Worm (Caenorhabditis elegans) whole organism, young adult: Measurements from ENCODE around the gene W06G6.9.

Source experiments
- B0035.1 ChIP-seq: sonication (generic microtip); optimal IDR thresholded peaks from 2 replicates; lab custom pipeline; 2016; ENCODE audit warnings: missing genetic modification characterization, mild to moderate bottlenecking, missing compliant biosample characterization, missing genotype, missing genetic modification reagents
- B0336.3 ChIP-seq: fragments of 200-800 bp; sonication (Bioruptor generic); IDR thresholded peaks from 2 replicates; pipeline ENCODE4 v1.3.6; 2022; ENCODE audit warnings: missing genetic modification characterization, missing compliant biosample characterization
- F22D6.2 ChIP-seq: sonication (generic microtip); optimal IDR thresholded peaks from 2 replicates; lab custom pipeline; 2016; ENCODE audit warnings: mild to moderate bottlenecking, missing genetic modification characterization, missing compliant biosample characterization
- F39B2.1 ChIP-seq: fragments of 200-800 bp; sonication (Bioruptor generic); IDR thresholded peaks from 2 replicates; pipeline ENCODE4 v1.3.6; 2022; ENCODE audit warnings: missing genetic modification reagents, missing genetic modification characterization, missing compliant biosample characterization
- F55B11.4 ChIP-seq: sonication (generic microtip); optimal IDR thresholded peaks from 2 replicates; lab custom pipeline; 2016; ENCODE audit warnings: missing compliant biosample characterization, missing genetic modification characterization, borderline replicate concordance; ENCODE audit not compliant: insufficient read depth
- T26A5.8 ChIP-seq: sonication (generic microtip); optimal IDR thresholded peaks from 2 replicates; lab custom pipeline; 2016; ENCODE audit warnings: missing genetic modification characterization, missing compliant biosample characterization
- Y79H2A.3 ChIP-seq: fragments of 200-800 bp; sonication (Bioruptor generic); conservative IDR thresholded peaks from 2 replicates; pipeline ENCODE4 v1.3.6; 2022; ENCODE audit warnings: missing genetic modification reagents, missing genetic modification characterization, missing compliant biosample characterization
- ama-1 ChIP-seq, 3 experiments: fragments of 150-350 bp in 1 of 3; sonication (generic microtip) in 2 of 3; optimal IDR thresholded peaks; 2 replicates each; lab custom pipeline; 2014 to 2018; ENCODE audit warnings: missing biosample characterization in 2 of 3, missing genetic modification characterization in 2 of 3, missing genetic modification reagents in 2 of 3
- aptf-3 ChIP-seq: fragments of 200-800 bp; sonication (Bioruptor generic); IDR thresholded peaks from 2 replicates; pipeline ENCODE4 v1.3.6; 2022; ENCODE audit warnings: missing genetic modification characterization, missing compliant biosample characterization
- atf-7 ChIP-seq: sonication (generic microtip); optimal IDR thresholded peaks from 2 replicates; lab custom pipeline; 2017; ENCODE audit warnings: mild to moderate bottlenecking, missing genetic modification characterization, missing compliant biosample characterization
- athp-1 ChIP-seq: sonication (generic microtip); optimal IDR thresholded peaks from 2 replicates; lab custom pipeline; 2017; ENCODE audit warnings: mild to moderate bottlenecking, missing genetic modification characterization, missing compliant biosample characterization
- attf-5 ChIP-seq: fragments of 200-800 bp; sonication (Bioruptor generic); optimal IDR thresholded peaks from 2 replicates; lab custom pipeline; 2018; ENCODE audit warnings: mild to moderate bottlenecking, missing genetic modification characterization, missing compliant biosample characterization
- attf-6 ChIP-seq: fragments of 200-800 bp; sonication (Bioruptor generic); IDR thresholded peaks from 2 replicates; pipeline ENCODE4 v1.3.6; 2022; ENCODE audit warnings: missing genetic modification reagents, missing genetic modification characterization, missing compliant biosample characterization
- bed-1 ChIP-seq: fragments of 200-800 bp; sonication (Bioruptor generic); IDR thresholded peaks from 2 replicates; pipeline ENCODE4 v1.3.6; 2022; ENCODE audit warnings: missing genetic modification reagents, missing genetic modification characterization, missing compliant biosample characterization
- cebp-1 ChIP-seq, 2 experiments: fragments of 200-800 bp in 1 of 2; sonication (Bioruptor generic) in 1 of 2; sonication (generic microtip) in 1 of 2; IDR thresholded peaks in 1 of 2; optimal IDR thresholded peaks in 1 of 2; 2 replicates each; pipeline versions ENCODE4 v1.3.6 to Lab custom; 2017 to 2022; ENCODE audit warnings: missing compliant biosample characterization in 2 of 2, missing genetic modification characterization in 2 of 2, mild to moderate bottlenecking in 1 of 2, missing genetic modification reagents in 1 of 2, moderate library complexity in 1 of 2
- ceh-100 ChIP-seq: fragments of 200-800 bp; sonication (Bioruptor generic); IDR thresholded peaks from 2 replicates; pipeline ENCODE4 v1.3.6; 2022; ENCODE audit warnings: missing genetic modification reagents, missing genetic modification characterization, missing compliant biosample characterization
- ceh-27 ChIP-seq: fragments of 200-800 bp; sonication (Bioruptor generic); optimal IDR thresholded peaks from 2 replicates; lab custom pipeline; 2018; ENCODE audit warnings: mild to moderate bottlenecking, missing genetic modification characterization, moderate library complexity, missing compliant biosample characterization
- ceh-58 ChIP-seq: fragments of 200-800 bp; sonication (Bioruptor generic); IDR thresholded peaks from 2 replicates; pipeline ENCODE4 v1.3.6; 2022; ENCODE audit warnings: missing genetic modification characterization, missing compliant biosample characterization
- chd-7 ChIP-seq: sonication (generic microtip); optimal IDR thresholded peaks from 2 replicates; lab custom pipeline; 2016; ENCODE audit warnings: mild to moderate bottlenecking, missing genetic modification characterization, moderate library complexity, missing compliant biosample characterization
- die-1 ChIP-seq: sonication (generic microtip); optimal IDR thresholded peaks from 2 replicates; lab custom pipeline; 2016; ENCODE audit warnings: missing genotype, mild to moderate bottlenecking, missing genetic modification characterization, missing compliant biosample characterization
- dox-1 ChIP-seq: fragments of 200-800 bp; sonication (Bioruptor generic); IDR thresholded peaks from 2 replicates; pipeline ENCODE4 v1.3.6; 2022; ENCODE audit warnings: missing genetic modification reagents, missing genetic modification characterization, missing compliant biosample characterization
- dpff-1 ChIP-seq: sonication (generic microtip); optimal IDR thresholded peaks from 2 replicates; lab custom pipeline; 2017; ENCODE audit warnings: mild to moderate bottlenecking, missing genetic modification characterization, missing compliant biosample characterization
- dpl-1 ChIP-seq: fragments of 150-350 bp; optimal IDR thresholded peaks from 2 replicates; lab custom pipeline; 2014; ENCODE audit warnings: missing biosample characterization, missing genetic modification reagents, missing genetic modification characterization
- fkh-3 ChIP-seq: sonication (generic microtip); optimal IDR thresholded peaks from 2 replicates; lab custom pipeline; 2016; ENCODE audit warnings: mild to moderate bottlenecking, missing genetic modification characterization, missing compliant biosample characterization
- gei-17 ChIP-seq: fragments of 200-800 bp; sonication (Bioruptor generic); optimal IDR thresholded peaks from 2 replicates; lab custom pipeline; 2018; ENCODE audit warnings: mild to moderate bottlenecking, missing genetic modification characterization, missing compliant biosample characterization
- hsf-1 ChIP-seq: fragments of 200-800 bp; sonication (Bioruptor generic); IDR thresholded peaks from 2 replicates; pipeline ENCODE4 v1.3.6; 2022; ENCODE audit warnings: missing genetic modification reagents, missing genetic modification characterization, missing compliant biosample characterization
- lin-35 ChIP-seq, 3 experiments: fragments of 150-350 bp in 2 of 3; sonication (generic microtip) in 1 of 3; optimal IDR thresholded peaks; 2 replicates each; lab custom pipeline; 2014 to 2018; ENCODE audit warnings: missing biosample characterization in 3 of 3, missing genetic modification characterization in 3 of 3, missing genetic modification reagents in 3 of 3
- lin-40 ChIP-seq: sonication (generic microtip); optimal IDR thresholded peaks from 2 replicates; lab custom pipeline; 2016; ENCODE audit warnings: missing genetic modification characterization, mild to moderate bottlenecking, missing compliant biosample characterization, missing genotype, missing genetic modification reagents
- madf-10 ChIP-seq: sonication (generic microtip); optimal IDR thresholded peaks from 2 replicates; lab custom pipeline; 2016; ENCODE audit warnings: mild to moderate bottlenecking, missing genetic modification characterization, missing compliant biosample characterization
- madf-3 ChIP-seq: fragments of 200-800 bp; sonication (Bioruptor generic); IDR thresholded peaks from 2 replicates; pipeline ENCODE4 v1.3.6; 2022; ENCODE audit warnings: missing genetic modification reagents, missing genetic modification characterization, missing compliant biosample characterization
- madf-6 ChIP-seq: fragments of 200-800 bp; sonication (Bioruptor generic); IDR thresholded peaks from 2 replicates; pipeline ENCODE4 v1.3.6; 2022; ENCODE audit warnings: missing genetic modification reagents, missing genetic modification characterization, missing compliant biosample characterization
- madf-8 ChIP-seq: fragments of 200-800 bp; sonication (Bioruptor generic); conservative IDR thresholded peaks from 2 replicates; pipeline ENCODE4 v1.3.6; 2022; ENCODE audit warnings: missing genetic modification reagents, missing genetic modification characterization, missing compliant biosample characterization
- mes-4 ChIP-seq: sonication (generic microtip); optimal IDR thresholded peaks from 2 replicates; lab custom pipeline; 2016; ENCODE audit warnings: missing genotype, missing genetic modification characterization, missing compliant biosample characterization
- nhr-179 ChIP-seq: sonication (generic microtip); optimal IDR thresholded peaks from 2 replicates; lab custom pipeline; 2016; ENCODE audit warnings: mild to moderate bottlenecking, missing genetic modification characterization, missing compliant biosample characterization
- nhr-80 ChIP-seq: sonication (generic microtip); optimal IDR thresholded peaks from 2 replicates; lab custom pipeline; 2016; ENCODE audit warnings: missing genetic modification characterization, missing compliant biosample characterization
- nhr-90 ChIP-seq: sonication (generic microtip); optimal IDR thresholded peaks from 2 replicates; lab custom pipeline; 2016; ENCODE audit warnings: missing genotype, mild to moderate bottlenecking, missing genetic modification characterization, missing compliant biosample characterization
- pbrm-1 ChIP-seq: fragments of 200-800 bp; sonication (Bioruptor generic); IDR thresholded peaks from 2 replicates; pipeline ENCODE4 v1.3.6; 2022; ENCODE audit warnings: missing genetic modification reagents, missing genetic modification characterization, missing compliant biosample characterization
- rcor-1 ChIP-seq: fragments of 200-800 bp; sonication (Bioruptor generic); IDR thresholded peaks from 2 replicates; pipeline ENCODE4 v1.3.6; 2022; ENCODE audit warnings: missing genetic modification reagents, missing genetic modification characterization, missing compliant biosample characterization
- sea-2 ChIP-seq: fragments of 200-800 bp; sonication (Bioruptor generic); IDR thresholded peaks from 2 replicates; pipeline ENCODE4 v1.3.6; 2022; ENCODE audit warnings: missing genetic modification characterization, missing compliant biosample characterization
- snpc-4 ChIP-seq, 5 experiments: fragments of 150-350 bp in 1 of 5; sonication (generic microtip) in 4 of 5; optimal IDR thresholded peaks; 2 replicates each; lab custom pipeline; 2014 to 2018; ENCODE audit warnings: missing genetic modification characterization in 5 of 5, missing biosample characterization in 3 of 5, antibody characterized with exemption in 2 of 5, mild to moderate bottlenecking in 2 of 5, missing compliant biosample characterization in 2 of 5, missing genotype in 2 of 5, moderate library complexity in 2 of 5, missing genetic modification reagents in 1 of 5
- somi-1 ChIP-seq: fragments of 200-800 bp; sonication (Bioruptor generic); optimal IDR thresholded peaks from 2 replicates; lab custom pipeline; 2018; ENCODE audit warnings: mild to moderate bottlenecking, missing genetic modification characterization, missing compliant biosample characterization
- ztf-18 ChIP-seq: sonication (generic microtip); optimal IDR thresholded peaks from 2 replicates; lab custom pipeline; 2016; ENCODE audit warnings: missing genotype, mild to moderate bottlenecking, missing genetic modification characterization, missing compliant biosample characterization
- ztf-22 ChIP-seq: fragments of 200-800 bp; sonication (Bioruptor generic); optimal IDR thresholded peaks from 2 replicates; lab custom pipeline; 2018; ENCODE audit warnings: mild to moderate bottlenecking, missing genetic modification characterization, moderate library complexity, missing compliant biosample characterization
- ztf-25 ChIP-seq: fragments of 200-800 bp; sonication (Bioruptor generic); IDR thresholded peaks from 2 replicates; pipeline ENCODE4 v1.3.6; 2022; ENCODE audit warnings: missing genetic modification reagents, missing genetic modification characterization, missing compliant biosample characterization
- ztf-28 ChIP-seq: fragments of 200-800 bp; sonication (Bioruptor generic); IDR thresholded peaks from 2 replicates; pipeline ENCODE4 v1.3.6; 2022; ENCODE audit warnings: missing genetic modification reagents, missing genetic modification characterization, missing compliant biosample characterization
- ztf-6 ChIP-seq: fragments of 200-800 bp; sonication (Bioruptor generic); IDR thresholded peaks from 2 replicates; pipeline ENCODE4 v1.3.6; 2022; ENCODE audit warnings: missing genetic modification reagents, missing genetic modification characterization, missing compliant biosample characterization

The W06G6.9 gene

DNA sequence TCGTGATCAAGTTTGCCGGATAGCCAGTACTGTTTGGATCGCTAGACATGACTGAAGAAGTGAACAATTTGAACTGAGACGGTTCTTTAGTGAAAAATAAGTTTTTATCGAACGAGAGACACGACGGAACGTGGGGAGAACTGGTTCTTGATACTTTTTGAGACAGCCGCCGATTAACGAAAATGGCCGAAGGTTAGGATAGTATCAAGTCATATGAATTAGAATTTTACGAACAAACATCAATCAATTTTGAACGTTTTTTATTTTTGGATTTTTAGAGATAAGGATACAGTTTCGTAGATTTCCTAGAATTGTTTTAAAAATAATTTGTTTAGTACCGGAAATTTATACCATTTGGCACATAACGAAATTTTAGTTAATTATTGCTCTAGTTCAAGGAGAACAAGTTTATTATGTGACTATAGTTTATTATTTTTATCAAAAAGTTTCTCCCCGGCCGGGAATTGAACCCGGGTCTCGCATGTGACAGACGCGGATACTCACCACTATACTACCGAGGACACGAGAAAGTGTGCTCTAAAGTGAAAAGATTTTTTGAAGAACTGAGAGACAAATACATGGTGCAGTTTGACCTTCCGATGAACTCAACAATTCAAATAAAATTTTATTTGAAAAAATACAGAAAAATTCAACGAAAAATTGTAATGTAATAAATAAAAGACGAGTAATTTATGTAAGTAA lies 2.2 kb upstream of the W06G6.9 start, which contains the start of gene W06G6.20 (continued):
- TF ChIP-seq dox-1 (GFP tag; lab: Robert Waterston, UW): 0 out of 2 replicates have a peak, but pooled peaks have one; percentile 18
- peak; percentile 63; the same call in 1 of the 2 replicates for TF ChIP-seq pbrm-1 (GFP tag; lab: Robert Waterston, UW)
- TF ChIP-seq ceh-27 (GFP tag; lab: Kevin White, UChicago): no peak
- TF ChIP-seq F55B11.4 (tag; lab: Kevin White, UChicago): no peak
- TF ChIP-seq ztf-6 (GFP tag; lab: Robert Waterston, UW): no peak
- TF ChIP-seq F39B2.1 (GFP tag; lab: Robert Waterston, UW): no peak
- no peak for TF ChIP-seq athp-1
- no peak for TF ChIP-seq ztf-28 (GFP tag; lab: Robert Waterston, UW)
- TF ChIP-seq die-1: peak; percentile 72
- TF ChIP-seq nhr-90: peak; percentile 39
- no peak for TF ChIP-seq sea-2 (GFP tag; lab: Robert Waterston, UW)
- no peak for TF ChIP-seq ztf-22 (GFP tag; lab: Kevin White, UChicago)
- TF ChIP-seq somi-1 (GFP tag; lab: Kevin White, UChicago): no peak
- no peak for TF ChIP-seq madf-6
- no peak for TF ChIP-seq ama-1 (optimal IDR thresholded peaks at IDR 0.05; lab: Kevin White, UChicago)
- TF ChIP-seq ama-1 (GFP tag; optimal IDR thresholded peaks at IDR 0.05; lab: Kevin White, UChicago): no peak
- TF ChIP-seq rcor-1 (GFP tag; lab: Robert Waterston, UW): no peak; the same call in 1 of the 2 replicates
- no peak for TF ChIP-seq madf-8 (GFP tag; lab: Robert Waterston, UW)
- TF ChIP-seq nhr-80 (tag; lab: Kevin White, UChicago): peak; percentile 3
- TF ChIP-seq B0336.3 (GFP tag; lab: Robert Waterston, UW): no peak
- TF ChIP-seq snpc-4 (GFP tag; optimal IDR thresholded peaks at IDR 0.05; lab: Kevin White, UChicago): peak; percentile 44
- peak in 3 of 4 experiments; percentile 29 to 85 (median 76) for TF ChIP-seq snpc-4 (tag; optimal IDR thresholded peaks at IDR 0.05; lab: Kevin White, UChicago)
- no peak for TF ChIP-seq aptf-3
- no peak for TF ChIP-seq Y79H2A.3 (GFP tag; lab: Robert Waterston, UW)
- no peak for TF ChIP-seq lin-40 (tag; lab: Kevin White, UChicago)
- TF ChIP-seq madf-3 (GFP tag; lab: Robert Waterston, UW): no peak
- TF ChIP-seq hsf-1 (GFP tag; lab: Robert Waterston, UW): peak; percentile 20; the same call in 1 of the 2 replicates
- TF ChIP-seq dpff-1: no peak
- TF ChIP-seq dpl-1 (GFP tag; lab: Kevin White, UChicago): no peak
- no peak for TF ChIP-seq cebp-1 (GFP tag; IDR thresholded peaks at IDR 0.05; lab: Robert Waterston, UW)
- peak; percentile 31 for TF ChIP-seq cebp-1 (tag; optimal IDR thresholded peaks at IDR 0.05; lab: Kevin White, UChicago)
- no peak for TF ChIP-seq lin-35 (GFP tag; optimal IDR thresholded peaks at IDR 0.05; lab: Kevin White, UChicago)
- no peak for TF ChIP-seq fkh-3 (tag; lab: Kevin White, UChicago)
- TF ChIP-seq mes-4 (tag; lab: Kevin White, UChicago): no peak
- peak; percentile 79 for TF ChIP-seq attf-6 (GFP tag; lab: Robert Waterston, UW)
- no peak for TF ChIP-seq F22D6.2 (tag; lab: Kevin White, UChicago)
- TF ChIP-seq chd-7 (tag; lab: Kevin White, UChicago): no peak
- no peak for TF ChIP-seq atf-7 (tag; lab: Kevin White, UChicago)
- 0 out of 2 replicates have a peak, but pooled peaks have one; percentile 9 for TF ChIP-seq ceh-100 (GFP tag; lab: Robert Waterston, UW)
- no peak for TF ChIP-seq T26A5.8 (tag; lab: Kevin White, UChicago)
- no peak for TF ChIP-seq ceh-58 (GFP tag; lab: Robert Waterston, UW)
- no peak for TF ChIP-seq attf-5
- TF ChIP-seq bed-1 (GFP tag; lab: Robert Waterston, UW): no peak
- peak; percentile 3 for TF ChIP-seq madf-10 (tag; lab: Kevin White, UChicago)
- no peak for TF ChIP-seq gei-17 (GFP tag; lab: Kevin White, UChicago)
- TF ChIP-seq nhr-179: no peak
- TF ChIP-seq ztf-18 (tag; lab: Kevin White, UChicago): peak; percentile 37
- TF ChIP-seq B0035.1 (tag; lab: Kevin White, UChicago): no peak
- peak; percentile 61; the same call in 1 of the 2 replicates for TF ChIP-seq ztf-25 (GFP tag; lab: Robert Waterston, UW)
